Fruit fly (Drosophila melanogaster) whole organism, embryonic: ENCODE data around the gene Fancd2.
A peak's percentile ranks its signal among the peaks of the same experiment; 100 is the strongest.

Source experiments
- Abd-B ChIP-seq: fragments of 200-800 bp; sonication (Bioruptor generic); optimal IDR thresholded peaks from 2 replicates; lab custom pipeline; 2018; ENCODE audit warnings: missing biosample characterization, mild to moderate bottlenecking, missing genetic modification characterization, moderate library complexity
- CG11247 ChIP-seq: fragments of 200-800 bp; sonication (Bioruptor generic); IDR thresholded peaks from 2 replicates; pipeline ENCODE4 v1.3.6; 2022; ENCODE audit warnings: missing biosample characterization, missing genetic modification characterization
- CG12942 ChIP-seq: fragments of 200-800 bp; sonication (Bioruptor generic); optimal IDR thresholded peaks from 3 replicates; lab custom pipeline; 2016; ENCODE audit warnings: missing biosample characterization, missing genetic modification characterization
- CG13287 ChIP-seq: fragments of 200-800 bp; sonication (Bioruptor generic); IDR thresholded peaks from 2 replicates; pipeline ENCODE4 v1.3.6; 2022; ENCODE audit warnings: missing biosample characterization, missing genetic modification characterization; ENCODE audit not compliant: partially characterized antibody
- CG1647 ChIP-seq: fragments of 200-800 bp; sonication (Bioruptor generic); optimal IDR thresholded peaks from 3 replicates; lab custom pipeline; 2016; ENCODE audit warnings: missing biosample characterization, missing genetic modification characterization
- CG17361 ChIP-seq: fragments of 200-800 bp; sonication (Bioruptor generic); IDR thresholded peaks from 3 replicates; pipeline ENCODE4 v1.3.6; 2022; ENCODE audit warnings: missing biosample characterization, missing genetic modification characterization
- CG17802 ChIP-seq: fragments of 200-800 bp; sonication (Bioruptor generic); optimal IDR thresholded peaks from 2 replicates; lab custom pipeline; 2018; ENCODE audit warnings: missing biosample characterization, mild to moderate bottlenecking, missing genetic modification characterization, moderate library complexity
- CG18764 ChIP-seq: fragments of 200-800 bp; sonication (Bioruptor generic); optimal IDR thresholded peaks from 3 replicates; lab custom pipeline; 2016; ENCODE audit warnings: missing biosample characterization, missing genetic modification characterization
- CG3281 ChIP-seq: fragments of 200-800 bp; sonication (Bioruptor generic); optimal IDR thresholded peaks from 3 replicates; lab custom pipeline; 2017; ENCODE audit warnings: missing biosample characterization, mild to moderate bottlenecking, missing genetic modification characterization
- CG34224 ChIP-seq: fragments of 200-800 bp; sonication (Bioruptor generic); IDR thresholded peaks from 3 replicates; pipeline ENCODE4 v1.3.6; 2022; ENCODE audit warnings: missing biosample characterization, missing genetic modification characterization; ENCODE audit not compliant: partially characterized antibody
- CG3995 ChIP-seq: fragments of 200-800 bp; sonication (Bioruptor generic); optimal IDR thresholded peaks from 3 replicates; lab custom pipeline; 2016; ENCODE audit warnings: missing biosample characterization, missing genetic modification characterization
- CG42726 ChIP-seq: fragments of 200-800 bp; sonication (Bioruptor generic); IDR thresholded peaks from 2 replicates; pipeline ENCODE4 v1.3.6; 2022; ENCODE audit warnings: missing biosample characterization, missing genetic modification characterization; ENCODE audit not compliant: partially characterized antibody
- CG6654 ChIP-seq: fragments of 200-800 bp; sonication (Bioruptor generic); optimal IDR thresholded peaks from 2 replicates; lab custom pipeline; 2017; ENCODE audit warnings: missing biosample characterization, mild to moderate bottlenecking, missing genetic modification characterization
- CG7786 ChIP-seq: fragments of 200-800 bp; sonication (Bioruptor generic); optimal IDR thresholded peaks from 2 replicates; lab custom pipeline; 2016; ENCODE audit warnings: missing biosample characterization, missing genetic modification characterization
- CG8089 ChIP-seq: fragments of 200-800 bp; sonication (Bioruptor generic); optimal IDR thresholded peaks from 3 replicates; lab custom pipeline; 2016; ENCODE audit warnings: missing biosample characterization, missing genetic modification characterization
- CG8924 ChIP-seq: fragments of 200-800 bp; optimal IDR thresholded peaks from 3 replicates; lab custom pipeline; 2019; ENCODE audit warnings: missing biosample characterization, mild to moderate bottlenecking, missing genetic modification characterization, moderate library complexity
- Eip74EF ChIP-seq, 2 experiments: fragments of 200-800 bp in 1 of 2; fragments of >200 bp in 1 of 2; sonication (Bioruptor generic) in 1 of 2; optimal IDR thresholded peaks; 2 replicates each; lab custom pipeline; 2017 to 2019; ENCODE audit warnings: missing biosample characterization in 2 of 2, missing genetic modification characterization in 2 of 2, mild to moderate bottlenecking in 1 of 2, moderate library complexity in 1 of 2
- Ets65A ChIP-seq: fragments of 200-800 bp; sonication (Bioruptor generic); peaks from one replicate; lab custom pipeline; 2016; ENCODE audit warnings: missing biosample characterization, missing genetic modification characterization
- Hmr ChIP-seq: fragments of 200-800 bp; sonication (Bioruptor generic); optimal IDR thresholded peaks from 3 replicates; lab custom pipeline; 2017; ENCODE audit warnings: mild to moderate bottlenecking, missing biosample characterization, missing genetic modification reagents, missing genetic modification characterization
- Max ChIP-seq: fragments of 200-800 bp; sonication (Bioruptor generic); optimal IDR thresholded peaks from 2 replicates; lab custom pipeline; 2016; ENCODE audit warnings: missing biosample characterization, mild to moderate bottlenecking, missing genetic modification characterization
- NfI ChIP-seq: fragments of 200-800 bp; sonication (Bioruptor generic); optimal IDR thresholded peaks from 3 replicates; lab custom pipeline; 2018; ENCODE audit warnings: missing biosample characterization, mild to moderate bottlenecking, missing genetic modification characterization, moderate library complexity
- Opbp ChIP-seq: fragments of 200-800 bp; sonication (Bioruptor generic); IDR thresholded peaks from 3 replicates; pipeline ENCODE4 v1.3.6; 2022; ENCODE audit warnings: missing biosample characterization, missing genetic modification characterization; ENCODE audit not compliant: partially characterized antibody
- Scr ChIP-seq: fragments of 200-800 bp; sonication (Bioruptor generic); IDR thresholded peaks from 2 replicates; pipeline ENCODE4 v1.3.6; 2022; ENCODE audit warnings: missing biosample characterization, missing genetic modification characterization; ENCODE audit not compliant: partially characterized antibody
- Side ChIP-seq: fragments of 200-800 bp; sonication (Bioruptor generic); optimal IDR thresholded peaks from 2 replicates; lab custom pipeline; 2016; ENCODE audit warnings: missing biosample characterization, missing genetic modification characterization
- ase ChIP-seq: fragments of 200-800 bp; sonication (Bioruptor generic); IDR thresholded peaks from 3 replicates; pipeline ENCODE4 v1.3.6; 2022; ENCODE audit warnings: missing biosample characterization, missing genetic modification characterization
- caup ChIP-seq: fragments of 200-800 bp; sonication (Bioruptor generic); optimal IDR thresholded peaks from 3 replicates; lab custom pipeline; 2017; ENCODE audit warnings: missing biosample characterization, mild to moderate bottlenecking, missing genetic modification characterization, moderate library complexity; ENCODE audit not compliant: severe bottlenecking
- dmrt11E ChIP-seq: fragments of 200-800 bp; sonication (Bioruptor generic); optimal IDR thresholded peaks from 3 replicates; lab custom pipeline; 2018; ENCODE audit warnings: missing biosample characterization, mild to moderate bottlenecking, missing genetic modification characterization, moderate library complexity
- ems ChIP-seq: fragments of 200-800 bp; sonication (Bioruptor generic); optimal IDR thresholded peaks from 3 replicates; lab custom pipeline; 2016; ENCODE audit warnings: missing biosample characterization, missing genetic modification characterization
- ewg ChIP-seq: fragments of 200-800 bp; sonication (Bioruptor generic); optimal IDR thresholded peaks from 3 replicates; lab custom pipeline; 2017; ENCODE audit warnings: mild to moderate bottlenecking, missing biosample characterization, missing genetic modification reagents, missing genetic modification characterization
- fd64A ChIP-seq: fragments of 200-800 bp; sonication (Bioruptor generic); optimal IDR thresholded peaks from 3 replicates; lab custom pipeline; 2018; ENCODE audit warnings: missing biosample characterization, mild to moderate bottlenecking, missing genetic modification characterization
- ftz-f1 ChIP-seq: fragments of 200-800 bp; sonication (Bioruptor generic); optimal IDR thresholded peaks from 2 replicates; lab custom pipeline; 2016; ENCODE audit warnings: missing biosample characterization, missing genetic modification characterization
- insv ChIP-seq, 2 experiments: fragments of 200-800 bp; sonication (Bioruptor generic); optimal IDR thresholded peaks; 3 replicates each; lab custom pipeline; 2016 to 2018; ENCODE audit warnings: missing biosample characterization in 2 of 2, missing genetic modification characterization in 2 of 2
- lilli ChIP-seq: fragments of 200-800 bp; sonication (Bioruptor generic); optimal IDR thresholded peaks from 3 replicates; lab custom pipeline; 2016; ENCODE audit warnings: missing biosample characterization, missing genetic modification characterization
- lola ChIP-seq, 3 experiments: fragments of >200 bp in 2 of 3; fragments of 200-800 bp in 1 of 3; sonication (Bioruptor generic) in 1 of 3; optimal IDR thresholded peaks; 2 replicates each; lab custom pipeline; 2017 to 2019; ENCODE audit warnings: missing biosample characterization in 3 of 3, missing genetic modification characterization in 3 of 3, mild to moderate bottlenecking in 1 of 3, moderate library complexity in 1 of 3
- maf-S ChIP-seq: fragments of 200-800 bp; sonication (Bioruptor generic); optimal IDR thresholded peaks from 2 replicates; lab custom pipeline; 2016; ENCODE audit warnings: missing biosample characterization, missing genetic modification characterization
- mirr ChIP-seq: fragments of 200-800 bp; sonication (Bioruptor generic); optimal IDR thresholded peaks from 3 replicates; lab custom pipeline; 2018; ENCODE audit warnings: missing biosample characterization, mild to moderate bottlenecking, missing genetic modification characterization
- onecut ChIP-seq: fragments of 200-800 bp; sonication (Bioruptor generic); IDR thresholded peaks from 2 replicates; pipeline ENCODE4 v1.3.6; 2022; ENCODE audit warnings: missing biosample characterization, missing genetic modification characterization
- pnt ChIP-seq: fragments of 200-800 bp; sonication (Bioruptor generic); optimal IDR thresholded peaks from 3 replicates; lab custom pipeline; 2016; ENCODE audit warnings: missing biosample characterization, missing genetic modification characterization
- prd ChIP-seq, 3 experiments: fragments of >200 bp in 2 of 3; fragments of 200-800 bp in 1 of 3; sonication (Bioruptor generic) in 1 of 3; optimal IDR thresholded peaks in 2 of 3; IDR thresholded peaks in 1 of 3; 2 replicates in 2 of 3; 3 replicates in 1 of 3; pipeline versions ENCODE4 v1.3.6 to Lab custom; 2017 to 2022; ENCODE audit warnings: missing biosample characterization in 1 of 3, missing genetic modification characterization in 1 of 3
- pum ChIP-seq: fragments of 200-800 bp; sonication (Bioruptor generic); optimal IDR thresholded peaks from 2 replicates; lab custom pipeline; 2016; ENCODE audit warnings: missing biosample characterization, missing genetic modification characterization
- rib ChIP-seq: fragments of 200-800 bp; sonication (Bioruptor generic); IDR thresholded peaks from 2 replicates; pipeline ENCODE4 v1.3.6; 2022; ENCODE audit warnings: missing biosample characterization, missing genetic modification characterization
- tna ChIP-seq: fragments of 200-800 bp; sonication (Bioruptor generic); IDR thresholded peaks from 2 replicates; pipeline ENCODE4 v1.3.6; 2022; ENCODE audit warnings: missing biosample characterization, missing genetic modification characterization; ENCODE audit not compliant: partially characterized antibody
- vfl ChIP-seq: fragments of 200-800 bp; sonication (Bioruptor generic); optimal IDR thresholded peaks from 2 replicates; lab custom pipeline; 2016; ENCODE audit warnings: missing biosample characterization, missing genetic modification characterization
- vnd ChIP-seq: fragments of 200-800 bp; sonication (Bioruptor generic); IDR thresholded peaks from 3 replicates; pipeline ENCODE4 v1.3.6; 2022; ENCODE audit warnings: missing biosample characterization, missing genetic modification characterization; ENCODE audit not compliant: partially characterized antibody
- vvl ChIP-seq: fragments of 200-800 bp; sonication (Bioruptor generic); IDR thresholded peaks from 2 replicates; pipeline ENCODE4 v1.3.6; 2022; ENCODE audit warnings: missing biosample characterization, missing genetic modification characterization
- z ChIP-seq: fragments of 200-800 bp; sonication (Bioruptor generic); IDR thresholded peaks from 3 replicates; pipeline ENCODE4 v1.3.6; 2022; ENCODE audit warnings: missing biosample characterization, missing genetic modification characterization

Gene Fancd2

dm6 chr3R:20859845-20860244 lies 43.9 kb upstream of the Fancd2 start, which contains the start of gene Ir93a:
Gene Ir93a (minus strand): TSS chr3R:20859945.
- TF ChIP-seq CG18764 (no peak), lola (GFP tag; optimal IDR thresholded peaks at IDR 0.05; lab: Kevin White, UChicago) (no peak), Eip74EF (GFP tag; optimal IDR thresholded peaks at IDR 0.05; lab: Kevin White, UChicago) (no peak), CG1647 (GFP tag; lab: Kevin White, UChicago) (no peak), Scr (GFP tag; lab: Robert Waterston, UW) (no peak), CG3995 (GFP tag; lab: Kevin White, UChicago) (no peak), fd64A (GFP tag; lab: Kevin White, UChicago) (no peak), ase (no peak)

dm6 chr3R:20850395-20851039 lies 34.5 kb upstream of the Fancd2 start, which contains the start of gene RpS30:
Gene RpS30 (plus strand): TSS chr3R:20850516.
- TF ChIP-seq ftz-f1 (GFP tag; lab: Kevin White, UChicago) (peak; percentile 37), CG17361 (GFP tag; lab: Robert Waterston, UW) (0 out of 3 replicates have a peak, but pooled peaks have one; percentile 25), CG13287 (peak; percentile 98), z (GFP tag; lab: Robert Waterston, UW) (no peak), CG11247 (GFP tag; lab: Robert Waterston, UW) (no peak), pum (GFP tag; lab: Kevin White, UChicago) (no peak), vfl (GFP tag; lab: Kevin White, UChicago) (peak; percentile 69), onecut (peak; percentile 69), lilli (peak; percentile 56), insv (GFP tag; optimal IDR thresholded peaks at IDR 0.05; lab: Kevin White, UChicago) (peak in 1 of 2 experiments; percentile 10), CG17802 (no peak), CG42726 (GFP tag; lab: Robert Waterston, UW) (peak; percentile 97), CG34224 (peak; percentile 94), CG8089 (peak; percentile 22), CG12942 (GFP tag; lab: Kevin White, UChicago) (no peak), rib (GFP tag; lab: Robert Waterston, UW) (0 out of 2 replicates have a peak, but pooled peaks have one; percentile 41), NfI (GFP tag; lab: Kevin White, UChicago) (peak; percentile 52), maf-S (GFP tag; lab: Kevin White, UChicago) (peak; percentile 14), dmrt11E (tag; lab: Kevin White, UChicago) (peak; percentile 48), prd (optimal IDR thresholded peaks at IDR 0.05; lab: Kevin White, UChicago) (no peak), prd (GFP tag; IDR thresholded peaks at IDR 0.05; lab: Robert Waterston, UW) (0 out of 3 replicates have a peak, but pooled peaks have one; percentile 8), vvl (GFP tag; lab: Robert Waterston, UW) (peak; percentile 77), CG8924 (tag; lab: Kevin White, UChicago) (peak; percentile 46), Max (GFP tag; lab: Kevin White, UChicago) (peak; percentile 49), CG7786 (peak; percentile 10), Ets65A (GFP tag; lab: Kevin White, UChicago) (peak; percentile 93), CG6654 (GFP tag; lab: Kevin White, UChicago) (no peak), Abd-B (GFP tag; lab: Kevin White, UChicago) (peak; percentile 6), Side (GFP tag; lab: Kevin White, UChicago) (no peak), pnt (GFP tag; lab: Kevin White, UChicago) (no peak), ewg (GFP tag; lab: Kevin White, UChicago) (peak; percentile 51), Hmr (GFP tag; lab: Kevin White, UChicago) (peak; percentile 78), tna (GFP tag; lab: Robert Waterston, UW) (peak; percentile 95), caup (GFP tag; lab: Kevin White, UChicago) (peak; percentile 42), vnd (peak; percentile 94), Opbp (GFP tag; lab: Robert Waterston, UW) (peak; percentile 98), CG3281 (GFP tag; lab: Kevin White, UChicago) (peak; percentile 37), ems (GFP tag; lab: Kevin White, UChicago) (peak; percentile 25), mirr (GFP tag; lab: Kevin White, UChicago) (peak; percentile 38)
